Worm (Caenorhabditis elegans) whole organism, L2 larva: ENCODE data around the gene F56H9.6.

Source experiments
- C34F6.9 ChIP-seq: fragments of 150-350 bp; optimal IDR thresholded peaks from 2 replicates; lab custom pipeline; 2014; ENCODE audit warnings: missing biosample characterization, missing genetic modification characterization
- F13H6.1 ChIP-seq: sonication (generic microtip); optimal IDR thresholded peaks from 2 replicates; lab custom pipeline; 2016; ENCODE audit warnings: missing genetic modification characterization, missing compliant biosample characterization
- R02D3.7 ChIP-seq: fragments of 150-350 bp; optimal IDR thresholded peaks from 2 replicates; lab custom pipeline; 2014; ENCODE audit warnings: missing biosample characterization, missing genetic modification characterization
- ZK546.5 ChIP-seq: sonication (generic microtip); optimal IDR thresholded peaks from 2 replicates; lab custom pipeline; 2017; ENCODE audit warnings: missing biosample characterization, missing genetic modification characterization
- alr-1 ChIP-seq: fragments of 150-350 bp; optimal IDR thresholded peaks from 2 replicates; lab custom pipeline; 2014; ENCODE audit warnings: missing biosample characterization, missing genetic modification characterization
- aly-2 ChIP-seq: fragments of 150-350 bp; optimal IDR thresholded peaks from 2 replicates; lab custom pipeline; 2014; ENCODE audit warnings: missing biosample characterization, missing genetic modification characterization
- ama-1 ChIP-seq: fragments of 150-350 bp; optimal IDR thresholded peaks from 2 replicates; lab custom pipeline; 2018; ENCODE audit warnings: inconsistent platforms
- ceh-16 ChIP-seq: fragments of 150-350 bp; optimal IDR thresholded peaks from 2 replicates; lab custom pipeline; 2014; ENCODE audit warnings: missing biosample characterization, missing genetic modification characterization
- crh-2 ChIP-seq: sonication (generic microtip); optimal IDR thresholded peaks from 2 replicates; lab custom pipeline; 2017; ENCODE audit warnings: missing biosample characterization, missing genetic modification characterization
- dmd-4 ChIP-seq: sonication (generic microtip); optimal IDR thresholded peaks from 2 replicates; lab custom pipeline; 2017; ENCODE audit warnings: missing biosample characterization, missing genetic modification characterization
- egl-27 ChIP-seq: sonication (generic microtip); optimal IDR thresholded peaks from 3 replicates; lab custom pipeline; 2017; ENCODE audit warnings: missing biosample characterization, missing genetic modification reagents, missing genetic modification characterization
- elt-1 ChIP-seq: fragments of 150-350 bp; optimal IDR thresholded peaks from 2 replicates; lab custom pipeline; 2014; ENCODE audit warnings: missing biosample characterization, missing genetic modification characterization
- fos-1 ChIP-seq: fragments of 150-350 bp; optimal IDR thresholded peaks from 2 replicates; lab custom pipeline; 2014; ENCODE audit warnings: missing biosample characterization, missing genetic modification characterization
- gmeb-1 ChIP-seq: fragments of 150-350 bp; optimal IDR thresholded peaks from 2 replicates; lab custom pipeline; 2014; ENCODE audit warnings: missing biosample characterization, missing genetic modification characterization
- lin-11 ChIP-seq: fragments of 150-350 bp; sonication (generic microtip); optimal IDR thresholded peaks from 2 replicates; lab custom pipeline; 2014; ENCODE audit warnings: missing biosample characterization, missing genetic modification characterization, inconsistent platforms, mixed read lengths
- lin-13 ChIP-seq: fragments of 150-350 bp; optimal IDR thresholded peaks from 2 replicates; lab custom pipeline; 2014; ENCODE audit warnings: missing biosample characterization, missing genetic modification reagents, missing genetic modification characterization
- lsy-2 ChIP-seq, 2 experiments: fragments of 150-350 bp in 1 of 2; sonication (generic microtip) in 1 of 2; optimal IDR thresholded peaks; 2 replicates each; lab custom pipeline; 2014 to 2017; ENCODE audit warnings: missing biosample characterization in 2 of 2, missing genetic modification characterization in 2 of 2
- mab-5 ChIP-seq: fragments of 150-350 bp; optimal IDR thresholded peaks from 2 replicates; lab custom pipeline; 2014; ENCODE audit warnings: missing biosample characterization, missing genetic modification characterization
- mbf-1 ChIP-seq: sonication (generic microtip); optimal IDR thresholded peaks from 2 replicates; lab custom pipeline; 2017; ENCODE audit warnings: missing biosample characterization, missing genetic modification characterization
- mdl-1 ChIP-seq, 2 experiments: fragments of 150-350 bp in 1 of 2; sonication (generic microtip) in 1 of 2; optimal IDR thresholded peaks; 2 replicates each; lab custom pipeline; 2017; ENCODE audit warnings: missing biosample characterization in 2 of 2, missing genetic modification characterization in 2 of 2
- nhr-10 ChIP-seq: sonication (generic microtip); optimal IDR thresholded peaks from 2 replicates; lab custom pipeline; 2017; ENCODE audit warnings: missing biosample characterization, missing genetic modification characterization
- nhr-12 ChIP-seq: fragments of 150-350 bp; optimal IDR thresholded peaks from 2 replicates; lab custom pipeline; 2014; ENCODE audit warnings: missing biosample characterization, missing genetic modification characterization
- nhr-129 ChIP-seq: fragments of 150-350 bp; optimal IDR thresholded peaks from 2 replicates; lab custom pipeline; 2014; ENCODE audit warnings: missing biosample characterization, missing genetic modification characterization
- nhr-21 ChIP-seq: fragments of 150-350 bp; optimal IDR thresholded peaks from 2 replicates; lab custom pipeline; 2014; ENCODE audit warnings: missing biosample characterization, missing genetic modification characterization
- nhr-25 ChIP-seq: fragments of 150-350 bp; sonication (generic microtip); optimal IDR thresholded peaks from 3 replicates; lab custom pipeline; 2014; ENCODE audit warnings: missing biosample characterization, missing genetic modification characterization
- peb-1 ChIP-seq: fragments of 150-350 bp; optimal IDR thresholded peaks from 2 replicates; lab custom pipeline; 2014; ENCODE audit warnings: missing biosample characterization, missing genetic modification characterization
- sem-4 ChIP-seq: fragments of 150-350 bp; optimal IDR thresholded peaks from 2 replicates; lab custom pipeline; 2014; ENCODE audit warnings: missing biosample characterization, missing genetic modification reagents, missing genetic modification characterization
- skn-1 ChIP-seq: sonication (generic microtip); optimal IDR thresholded peaks from 2 replicates; lab custom pipeline; 2017; ENCODE audit warnings: missing biosample characterization, missing genetic modification characterization
- sma-3 ChIP-seq: sonication (generic microtip); optimal IDR thresholded peaks from 2 replicates; lab custom pipeline; 2016; ENCODE audit warnings: missing genetic modification reagents, missing genetic modification characterization, missing compliant biosample characterization
- sma-9 ChIP-seq, 2 experiments: fragments of 150-350 bp in 1 of 2; sonication (generic microtip) in 1 of 2; optimal IDR thresholded peaks; 2 replicates each; lab custom pipeline; 2014 to 2016; ENCODE audit warnings: missing genetic modification characterization in 2 of 2, mild to moderate bottlenecking in 1 of 2, missing biosample characterization in 1 of 2, missing compliant biosample characterization in 1 of 2, missing genetic modification reagents in 1 of 2, moderate library complexity in 1 of 2
- snpc-4 ChIP-seq: fragments of 150-350 bp; optimal IDR thresholded peaks from 2 replicates; lab custom pipeline; 2014; ENCODE audit warnings: missing biosample characterization, missing genetic modification characterization
- unc-39 ChIP-seq: fragments of 150-350 bp; optimal IDR thresholded peaks from 2 replicates; lab custom pipeline; 2014; ENCODE audit warnings: missing biosample characterization, missing genetic modification characterization
- unc-55 ChIP-seq: fragments of 150-350 bp; sonication (generic microtip); optimal IDR thresholded peaks from 3 replicates; lab custom pipeline; 2014; ENCODE audit warnings: missing biosample characterization, missing genetic modification reagents, missing genetic modification characterization
- unc-62 ChIP-seq: fragments of 150-350 bp; optimal IDR thresholded peaks from 2 replicates; lab custom pipeline; 2014; ENCODE audit warnings: missing biosample characterization, missing genetic modification reagents, missing genetic modification characterization
- zag-1 ChIP-seq: fragments of 150-350 bp; optimal IDR thresholded peaks from 2 replicates; lab custom pipeline; 2014; ENCODE audit warnings: missing biosample characterization, missing genetic modification characterization
- ztf-1 ChIP-seq: fragments of 200-800 bp; sonication (Bioruptor generic); conservative IDR thresholded peaks from 2 replicates; pipeline ENCODE4 v1.3.6; 2022; ENCODE audit warnings: missing genetic modification characterization, missing compliant biosample characterization
- ztf-11 ChIP-seq: sonication (generic microtip); optimal IDR thresholded peaks from 2 replicates; lab custom pipeline; 2017; ENCODE audit warnings: missing biosample characterization, missing genetic modification characterization
- ztf-4 ChIP-seq: fragments of 150-350 bp; optimal IDR thresholded peaks from 2 replicates; lab custom pipeline; 2014; ENCODE audit warnings: missing biosample characterization, missing genetic modification characterization

Gene F56H9.6

ce11 chrV:12667397-12667796 is 37.8 kb upstream of the F56H9.6 start:
- TF ChIP-seq nhr-129 (tag; lab: Kevin White, UChicago) (no peak), nhr-21 (tag; lab: Kevin White, UChicago) (no peak), skn-1 (no peak), aly-2 (tag; lab: Kevin White, UChicago) (no peak), egl-27 (no peak), gmeb-1 (tag; lab: Kevin White, UChicago) (no peak), mdl-1 (tag; optimal IDR thresholded peaks at IDR 0.05; lab: Kevin White, UChicago) (no peak), ama-1 (no peak), ZK546.5 (tag; lab: Kevin White, UChicago) (no peak), ztf-1 (GFP tag; lab: Robert Waterston, UW) (no peak), alr-1 (no peak), lin-11 (tag; lab: Kevin White, UChicago) (no peak), mbf-1 (tag; lab: Kevin White, UChicago) (no peak), sem-4 (no peak)
- TF ChIP-seq, all 48 proteins: peak for 0

DNA sequence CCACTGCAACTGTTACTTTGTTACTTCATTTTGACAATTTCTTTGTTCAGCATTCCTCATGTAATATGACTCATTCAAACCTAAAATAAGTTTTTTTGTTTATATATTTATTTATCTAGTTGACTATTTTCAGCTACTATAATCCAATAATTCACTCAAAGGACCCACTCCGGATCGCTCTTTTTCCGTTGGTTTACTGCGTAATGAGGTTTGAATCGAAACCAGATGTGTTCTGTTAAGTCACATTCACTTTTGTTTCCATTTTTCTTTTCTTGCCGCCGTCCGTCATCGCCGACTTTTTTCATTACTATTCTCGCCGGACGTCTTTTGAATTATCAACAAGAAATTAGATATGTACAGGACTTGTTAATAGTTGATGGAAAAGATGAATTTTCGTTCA is 33.7 kb upstream of the F56H9.6 start:
- TF ChIP-seq egl-27 (no peak), C34F6.9 (tag; lab: Kevin White, UChicago) (no peak), ama-1 (no peak)

- TF ChIP-seq ztf-11 (tag; lab: Kevin White, UChicago) (no peak), ZK546.5 (tag; lab: Kevin White, UChicago) (no peak), aly-2 (tag; lab: Kevin White, UChicago) (no peak), nhr-12 (no peak), ama-1 (no peak), snpc-4 (no peak), zag-1 (tag; lab: Kevin White, UChicago) (no peak), R02D3.7 (no peak), nhr-25 (tag; lab: Kevin White, UChicago) (no peak), C34F6.9 (tag; lab: Kevin White, UChicago) (no peak), unc-62 (no peak), sem-4 (no peak), nhr-10 (tag; lab: Kevin White, UChicago) (no peak), lsy-2 (tag; optimal IDR thresholded peaks at IDR 0.05; lab: Kevin White, UChicago) (no peak), gmeb-1 (tag; lab: Kevin White, UChicago) (no peak), nhr-129 (tag; lab: Kevin White, UChicago) (no peak), elt-1 (tag; lab: Kevin White, UChicago) (no peak), unc-39 (tag; lab: Kevin White, UChicago) (no peak)
- TF ChIP-seq, all 48 proteins: peak for 0
Measured at ce11 chrV:12661619-12662018, 32.0 kb upstream of the F56H9.6 start, which contains the start of gene W05B10.3. W05B10.3 (minus strand) TSS chrV:12661719.

- TF ChIP-seq egl-27 (no peak), snpc-4 (no peak), unc-55 (GFP tag; lab: Kevin White, UChicago) (no peak), F13H6.1 (tag; lab: Kevin White, UChicago) (no peak), sma-3 (no peak), nhr-25 (tag; lab: Kevin White, UChicago) (no peak), crh-2 (tag; lab: Kevin White, UChicago) (no peak), mbf-1 (tag; lab: Kevin White, UChicago) (no peak), mab-5 (tag; lab: Kevin White, UChicago) (no peak), skn-1 (no peak), nhr-10 (tag; lab: Kevin White, UChicago) (no peak), ceh-16 (tag; lab: Kevin White, UChicago) (no peak)
Measured at ce11 chrV:12660280-12660818, 30.7 kb upstream of the F56H9.6 start, which contains the start of gene his-74. his-74 (minus strand) TSS chrV:12660330.

ce11 chrV:12659426-12659825 is 29.8 kb upstream of the F56H9.6 start, which contains the start of gene ccch-3:
ccch-3 (minus strand) TSS chrV:12659687.
- no peak for TF ChIP-seq peb-1 (tag; lab: Kevin White, UChicago)
- no peak for TF ChIP-seq ZK546.5 (tag; lab: Kevin White, UChicago)
- TF ChIP-seq nhr-25 (tag; lab: Kevin White, UChicago) = peak; percentile 81
- peak; percentile 59 for TF ChIP-seq lin-13
- TF ChIP-seq C34F6.9 (tag; lab: Kevin White, UChicago) = peak; percentile 67
- TF ChIP-seq zag-1 (tag; lab: Kevin White, UChicago) = no peak
- peak; percentile 72 for TF ChIP-seq sma-3
- TF ChIP-seq lsy-2 (tag; optimal IDR thresholded peaks at IDR 0.05; lab: Kevin White, UChicago) = peak; percentile 36 to 87
- peak; percentile 56 for TF ChIP-seq egl-27
- peak; percentile 75 for TF ChIP-seq gmeb-1 (tag; lab: Kevin White, UChicago)
- TF ChIP-seq mdl-1 (tag; optimal IDR thresholded peaks at IDR 0.05; lab: Kevin White, UChicago) = no peak
- TF ChIP-seq crh-2 (tag; lab: Kevin White, UChicago) = peak; percentile 82
- TF ChIP-seq ztf-4 = peak; percentile 1
- peak; percentile 51 for TF ChIP-seq snpc-4
- peak; percentile 83 for TF ChIP-seq unc-55 (GFP tag; lab: Kevin White, UChicago)
- TF ChIP-seq sem-4 = peak; percentile 34
- TF ChIP-seq nhr-21 (tag; lab: Kevin White, UChicago) = peak; percentile 43
- TF ChIP-seq F13H6.1 (tag; lab: Kevin White, UChicago) = peak; percentile 27
- peak; percentile 85 for TF ChIP-seq sma-9 (GFP tag; optimal IDR thresholded peaks at IDR 0.05; lab: Kevin White, UChicago)
- no peak for TF ChIP-seq sma-9 (tag; optimal IDR thresholded peaks at IDR 0.05; lab: Kevin White, UChicago)
- no peak for TF ChIP-seq dmd-4 (tag; lab: Kevin White, UChicago)
- peak; percentile 69 for TF ChIP-seq nhr-129 (tag; lab: Kevin White, UChicago)
- peak; percentile 24 for TF ChIP-seq fos-1
